Worm (Caenorhabditis elegans) whole organism, L3 larva: ENCODE data around the gene znf-474.

ENCODE experiments used
- aly-2 ChIP-seq: fragments of 150-350 bp; optimal IDR thresholded peaks from 2 replicates; lab custom pipeline; 2014; ENCODE audit warnings: missing biosample characterization, missing genetic modification characterization
- ama-1 ChIP-seq: fragments of 150-350 bp; optimal IDR thresholded peaks from 2 replicates; lab custom pipeline; 2018
- fos-1 ChIP-seq: fragments of 150-350 bp; optimal IDR thresholded peaks from 2 replicates; lab custom pipeline; 2014; ENCODE audit warnings: missing biosample characterization, missing genetic modification characterization
- lin-15B ChIP-seq: fragments of 150-350 bp; optimal IDR thresholded peaks from 2 replicates; lab custom pipeline; 2014; ENCODE audit warnings: missing biosample characterization, missing genetic modification characterization
- lin-39 ChIP-seq: fragments of 150-350 bp; optimal IDR thresholded peaks from 2 replicates; lab custom pipeline; 2018; ENCODE audit warnings: missing biosample characterization, missing genetic modification reagents, missing genetic modification characterization
- mdl-1 ChIP-seq: fragments of 150-350 bp; optimal IDR thresholded peaks from 2 replicates; lab custom pipeline; 2014; ENCODE audit warnings: missing biosample characterization, missing genetic modification characterization
- pha-4 ChIP-seq: fragments of 150-350 bp; optimal IDR thresholded peaks from 2 replicates; lab custom pipeline; 2014; ENCODE audit warnings: missing biosample characterization, missing genetic modification reagents, missing genetic modification characterization
- snpc-4 ChIP-seq: fragments of 150-350 bp; optimal IDR thresholded peaks from 2 replicates; lab custom pipeline; 2014; ENCODE audit warnings: missing biosample characterization, missing genetic modification characterization

- no peak for TF ChIP-seq pha-4 (tag; lab: Kevin White, UChicago)
- no peak for TF ChIP-seq lin-15B (tag; lab: Kevin White, UChicago)
- no peak for TF ChIP-seq fos-1
- no peak for TF ChIP-seq lin-39
- no peak for TF ChIP-seq mdl-1 (tag; lab: Kevin White, UChicago)
- no peak for TF ChIP-seq aly-2 (tag; lab: Kevin White, UChicago)
- TF ChIP-seq ama-1: no peak
- no peak for TF ChIP-seq snpc-4 (tag; lab: Kevin White, UChicago)
Observed at ce11 chrX:12186592-12186991, 36.9 kb downstream of the znf-474 start.
